Worm (Caenorhabditis elegans) whole organism, early embryonic: ENCODE data around the gene sri-24.

Experiments
- aly-1 ChIP-seq: sonication (generic microtip); optimal IDR thresholded peaks from 2 replicates; lab custom pipeline; 2016; ENCODE audit warnings: missing genetic modification characterization, missing compliant biosample characterization
- ama-1 ChIP-seq: fragments of 150-350 bp; optimal IDR thresholded peaks from 2 replicates; lab custom pipeline; 2014
- ets-7 ChIP-seq: sonication (generic microtip); optimal IDR thresholded peaks from 2 replicates; lab custom pipeline; 2016; ENCODE audit warnings: missing genotype, missing genetic modification characterization, missing compliant biosample characterization
- flt-1 ChIP-seq: fragments of 200-800 bp; sonication (Bioruptor generic); IDR thresholded peaks from 2 replicates; pipeline ENCODE4 v1.3.6; 2022; ENCODE audit warnings: missing genetic modification characterization, missing compliant biosample characterization
- hmbx-1 ChIP-seq: sonication (generic microtip); optimal IDR thresholded peaks from 2 replicates; lab custom pipeline; 2016; ENCODE audit warnings: mild to moderate bottlenecking, missing genetic modification characterization, missing compliant biosample characterization
- hnd-1 ChIP-seq: sonication (generic microtip); optimal IDR thresholded peaks from 2 replicates; lab custom pipeline; 2016; ENCODE audit warnings: missing genetic modification characterization, missing compliant biosample characterization
- pes-1 ChIP-seq: fragments of 200-800 bp; sonication (Bioruptor generic); IDR thresholded peaks from 2 replicates; pipeline ENCODE4 v1.3.6; 2022; ENCODE audit warnings: missing genetic modification reagents, missing genetic modification characterization, missing compliant biosample characterization
- scrt-1 ChIP-seq: fragments of 200-800 bp; sonication (Bioruptor generic); IDR thresholded peaks from 2 replicates; pipeline ENCODE4 v1.3.6; 2022; ENCODE audit warnings: missing genetic modification characterization, missing compliant biosample characterization

- no peak for TF ChIP-seq hmbx-1 (tag; lab: Kevin White, UChicago)
- TF ChIP-seq ama-1 (lab: Kevin White, UChicago): no peak
- TF ChIP-seq scrt-1 (GFP tag; lab: Robert Waterston, UW): no peak
- no peak for TF ChIP-seq pes-1
- no peak for TF ChIP-seq flt-1 (GFP tag; lab: Robert Waterston, UW)
- TF ChIP-seq aly-1 (tag; lab: Kevin White, UChicago): no peak
- TF ChIP-seq hnd-1 (tag; lab: Kevin White, UChicago): no peak
- no peak for TF ChIP-seq ets-7 (tag; lab: Kevin White, UChicago)
Measured at ce11 chrV:15181899-15182298, 30.1 kb upstream of the sri-24 start.
